Worm (Caenorhabditis elegans) whole organism, L3 larva: ENCODE data around the gene Y110A2AL.9.

Experiments
- ZK546.5 ChIP-seq: sonication (generic microtip); optimal IDR thresholded peaks from 2 replicates; lab custom pipeline; 2017; ENCODE audit warnings: missing biosample characterization, missing genetic modification characterization
- aly-2 ChIP-seq: fragments of 150-350 bp; optimal IDR thresholded peaks from 2 replicates; lab custom pipeline; 2014; ENCODE audit warnings: missing biosample characterization, missing genetic modification characterization
- ceh-16 ChIP-seq: sonication (generic microtip); optimal IDR thresholded peaks from 2 replicates; lab custom pipeline; 2017; ENCODE audit warnings: missing biosample characterization, missing genetic modification characterization
- ceh-28 ChIP-seq: fragments of 150-350 bp; optimal IDR thresholded peaks from 2 replicates; lab custom pipeline; 2014; ENCODE audit warnings: missing biosample characterization, missing genetic modification reagents, missing genetic modification characterization
- ceh-9 ChIP-seq: sonication (generic microtip); optimal IDR thresholded peaks from 2 replicates; lab custom pipeline; 2018; ENCODE audit warnings: missing biosample characterization, missing genetic modification characterization
- daf-12 ChIP-seq: fragments of 150-350 bp; optimal IDR thresholded peaks from 2 replicates; lab custom pipeline; 2014; ENCODE audit warnings: missing biosample characterization, missing genetic modification reagents, missing genetic modification characterization
- egl-5 ChIP-seq: fragments of 150-350 bp; optimal IDR thresholded peaks from 2 replicates; lab custom pipeline; 2017; ENCODE audit warnings: missing biosample characterization, missing genetic modification reagents, missing genetic modification characterization, inconsistent platforms
- elt-1 ChIP-seq: fragments of 150-350 bp; optimal IDR thresholded peaks from 2 replicates; lab custom pipeline; 2014; ENCODE audit warnings: missing biosample characterization, missing genetic modification characterization
- elt-2 ChIP-seq: sonication (generic microtip); optimal IDR thresholded peaks from 2 replicates; lab custom pipeline; 2016; ENCODE audit warnings: missing genetic modification reagents, mild to moderate bottlenecking, missing genetic modification characterization, missing compliant biosample characterization
- elt-3 ChIP-seq, 3 experiments: fragments of 150-350 bp in 1 of 3; sonication (generic microtip) in 2 of 3; optimal IDR thresholded peaks; 2 replicates in 2 of 3; 4 replicates in 1 of 3; lab custom pipeline; 2014 to 2017; ENCODE audit warnings: missing biosample characterization in 3 of 3, missing genetic modification characterization in 3 of 3
- eor-1 ChIP-seq, 2 experiments: fragments of 150-350 bp; optimal IDR thresholded peaks; 2 replicates each; lab custom pipeline; 2014 to 2018; ENCODE audit warnings: missing biosample characterization in 2 of 2, missing genetic modification characterization in 2 of 2
- fkh-10 ChIP-seq: sonication (generic microtip); optimal IDR thresholded peaks from 2 replicates; lab custom pipeline; 2017; ENCODE audit warnings: missing biosample characterization, missing genetic modification reagents, missing genetic modification characterization
- fkh-2 ChIP-seq: fragments of 150-350 bp; optimal IDR thresholded peaks from 2 replicates; lab custom pipeline; 2014; ENCODE audit warnings: missing biosample characterization, missing genetic modification reagents, missing genetic modification characterization
- hmg-11 ChIP-seq: sonication (generic microtip); optimal IDR thresholded peaks from 2 replicates; lab custom pipeline; 2016; ENCODE audit warnings: missing genetic modification characterization, missing compliant biosample characterization
- jun-1 ChIP-seq: fragments of 150-350 bp; optimal IDR thresholded peaks from 2 replicates; lab custom pipeline; 2014; ENCODE audit warnings: missing biosample characterization, missing genetic modification reagents, missing genetic modification characterization
- lin-15B ChIP-seq: fragments of 150-350 bp; optimal IDR thresholded peaks from 2 replicates; lab custom pipeline; 2014; ENCODE audit warnings: missing biosample characterization, missing genetic modification characterization
- lin-39 ChIP-seq: fragments of 150-350 bp; optimal IDR thresholded peaks from 2 replicates; lab custom pipeline; 2018; ENCODE audit warnings: missing biosample characterization, missing genetic modification reagents, missing genetic modification characterization
- mdl-1 ChIP-seq: fragments of 150-350 bp; optimal IDR thresholded peaks from 2 replicates; lab custom pipeline; 2014; ENCODE audit warnings: missing biosample characterization, missing genetic modification characterization
- nfya-1 ChIP-seq: sonication (generic microtip); optimal IDR thresholded peaks from 2 replicates; lab custom pipeline; 2017; ENCODE audit warnings: missing genetic modification characterization, mild to moderate bottlenecking, missing compliant biosample characterization, antibody characterized with exemption, moderate library complexity; ENCODE audit not compliant: insufficient read depth
- nhr-11 ChIP-seq: fragments of 150-350 bp; optimal IDR thresholded peaks from 2 replicates; lab custom pipeline; 2014; ENCODE audit warnings: missing biosample characterization, missing genetic modification characterization
- nhr-12 ChIP-seq: fragments of 150-350 bp; optimal IDR thresholded peaks from 2 replicates; lab custom pipeline; 2014; ENCODE audit warnings: missing biosample characterization, missing genetic modification characterization
- nhr-23 ChIP-seq: fragments of 150-350 bp; optimal IDR thresholded peaks from 2 replicates; lab custom pipeline; 2014; ENCODE audit warnings: missing biosample characterization, missing genetic modification reagents, missing genetic modification characterization
- nhr-25 ChIP-seq: sonication (generic microtip); optimal IDR thresholded peaks from 2 replicates; lab custom pipeline; 2017; ENCODE audit warnings: missing biosample characterization, missing genetic modification characterization
- nhr-28 ChIP-seq: fragments of 150-350 bp; optimal IDR thresholded peaks from 2 replicates; lab custom pipeline; 2014; ENCODE audit warnings: missing biosample characterization, missing genetic modification characterization
- nhr-43 ChIP-seq: sonication (generic microtip); optimal IDR thresholded peaks from 2 replicates; lab custom pipeline; 2016; ENCODE audit warnings: mild to moderate bottlenecking, missing genetic modification characterization, missing compliant biosample characterization; ENCODE audit not compliant: poor library complexity, severe bottlenecking
- nhr-67 ChIP-seq: fragments of 150-350 bp; optimal IDR thresholded peaks from 2 replicates; lab custom pipeline; 2014; ENCODE audit warnings: missing biosample characterization, missing genetic modification characterization
- pha-4 ChIP-seq: fragments of 150-350 bp; optimal IDR thresholded peaks from 2 replicates; lab custom pipeline; 2014; ENCODE audit warnings: missing biosample characterization, missing genetic modification reagents, missing genetic modification characterization
- pqm-1 ChIP-seq: fragments of 150-350 bp; optimal IDR thresholded peaks from 2 replicates; lab custom pipeline; 2017; ENCODE audit warnings: missing biosample characterization, missing genetic modification characterization, inconsistent platforms
- sea-2 ChIP-seq: fragments of 150-350 bp; sonication (generic microtip); optimal IDR thresholded peaks from 4 replicates; lab custom pipeline; 2014; ENCODE audit warnings: missing biosample characterization, missing genetic modification reagents, missing genetic modification characterization
- snpc-4 ChIP-seq: fragments of 150-350 bp; optimal IDR thresholded peaks from 2 replicates; lab custom pipeline; 2014; ENCODE audit warnings: missing biosample characterization, missing genetic modification characterization
- unc-39 ChIP-seq: sonication (generic microtip); optimal IDR thresholded peaks from 4 replicates; lab custom pipeline; 2017; ENCODE audit warnings: missing biosample characterization, missing genetic modification characterization
- unc-62 ChIP-seq: fragments of 150-350 bp; sonication (generic microtip); optimal IDR thresholded peaks from 4 replicates; lab custom pipeline; 2014; ENCODE audit warnings: missing biosample characterization, missing genetic modification reagents, missing genetic modification characterization
- ztf-11 ChIP-seq: fragments of 150-350 bp; optimal IDR thresholded peaks from 2 replicates; lab custom pipeline; 2014; ENCODE audit warnings: missing biosample characterization, missing genetic modification characterization

Y110A2AL.9 gene

ce11 chrII:2885518-2886449 is 19.3 kb upstream of the Y110A2AL.9 start:
- peak; percentile 94 for TF ChIP-seq ceh-28
- no peak for TF ChIP-seq egl-5 (tag; lab: Kevin White, UChicago)

- no peak for TF ChIP-seq eor-1 (tag; optimal IDR thresholded peaks at IDR 0.05; lab: Kevin White, UChicago)
- TF ChIP-seq lin-39 (tag; lab: Kevin White, UChicago), result no peak
- no peak for TF ChIP-seq unc-39 (tag; lab: Kevin White, UChicago)
- no peak for TF ChIP-seq snpc-4 (tag; lab: Kevin White, UChicago)
These were observed 18.4 kb upstream of the Y110A2AL.9 start, which contains the start of gene pigw-1 for ce11 chrII:2884810-2885209. TSS of gene pigw-1 (minus strand) at chrII:2884910.

ce11 chrII:2881088-2881487 is 14.6 kb upstream of the Y110A2AL.9 start:
- no peak for TF ChIP-seq ceh-16
- TF ChIP-seq fkh-2, result no peak
- no peak for TF ChIP-seq egl-5 (tag; lab: Kevin White, UChicago)
- TF ChIP-seq fkh-10 (GFP tag; lab: Kevin White, UChicago), result no peak
- no peak for TF ChIP-seq nhr-43

DNA sequence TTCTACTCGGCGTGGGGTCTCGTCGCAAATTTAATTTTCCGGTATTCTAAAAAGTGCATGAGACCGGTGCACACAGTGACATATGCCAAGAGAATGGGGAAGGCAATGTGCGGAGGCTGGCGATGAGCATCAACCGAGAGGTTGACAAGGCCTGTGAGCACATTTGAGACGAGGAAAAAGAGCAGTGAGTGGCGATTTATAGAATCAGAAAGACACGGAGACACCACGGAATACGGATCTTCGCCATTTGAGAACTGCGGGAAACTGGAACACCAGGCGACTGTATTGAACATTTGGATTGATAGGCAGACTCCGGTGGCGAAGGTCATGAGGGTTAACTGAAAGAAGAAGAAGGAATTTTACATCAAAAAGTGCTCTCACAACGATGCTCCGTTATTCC is 12.5 kb upstream of the Y110A2AL.9 start:
- TF ChIP-seq nhr-67 (tag; lab: Kevin White, UChicago), result no peak
- TF ChIP-seq ztf-11 (tag; lab: Kevin White, UChicago), result no peak
- no peak for TF ChIP-seq lin-15B (tag; lab: Kevin White, UChicago)
- TF ChIP-seq nhr-12 (tag; lab: Kevin White, UChicago), result no peak
- TF ChIP-seq sea-2 (GFP tag; lab: Kevin White, UChicago), result no peak
- TF ChIP-seq lin-39 (tag; lab: Kevin White, UChicago), result no peak
- no peak for TF ChIP-seq snpc-4 (tag; lab: Kevin White, UChicago)
- no peak for TF ChIP-seq elt-1 (tag; lab: Kevin White, UChicago)
- TF ChIP-seq aly-2 (tag; lab: Kevin White, UChicago), result no peak
- TF ChIP-seq elt-3 (tag; optimal IDR thresholded peaks at IDR 0.05; lab: Kevin White, UChicago), result no peak
- no peak for TF ChIP-seq unc-62 (GFP tag; lab: Kevin White, UChicago)
- no peak for TF ChIP-seq ZK546.5 (tag; lab: Kevin White, UChicago)
- TF ChIP-seq jun-1 (tag; lab: Kevin White, UChicago), result no peak
- TF ChIP-seq hmg-11 (tag; lab: Kevin White, UChicago), result no peak
- TF ChIP-seq egl-5 (tag; lab: Kevin White, UChicago), result no peak
- no peak for TF ChIP-seq nfya-1 (tag; lab: Kevin White, UChicago)
- TF ChIP-seq ceh-9, result no peak
- no peak for TF ChIP-seq unc-39 (tag; lab: Kevin White, UChicago)
- TF ChIP-seq elt-2, result no peak
- no peak for TF ChIP-seq nhr-25 (tag; lab: Kevin White, UChicago)

DNA sequence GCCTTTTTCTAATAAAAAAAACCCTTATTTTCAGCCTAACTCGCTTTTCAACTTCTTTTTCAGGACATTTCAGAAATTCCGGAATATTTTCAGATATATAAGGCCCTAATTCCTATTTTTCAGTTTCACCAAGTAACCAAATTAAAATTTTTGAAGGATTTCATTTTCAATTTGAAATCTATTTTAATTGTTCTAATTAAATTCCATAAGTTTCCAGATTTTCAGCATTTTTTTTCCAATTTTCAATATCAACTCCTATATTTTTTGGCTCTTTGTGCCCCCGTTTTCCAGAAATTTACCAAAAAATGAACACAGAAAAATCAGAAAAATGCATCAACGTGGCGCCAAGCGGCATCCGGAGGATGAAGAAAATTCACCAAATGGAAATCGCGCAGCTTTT is 8.4 kb upstream of the Y110A2AL.9 start, which contains the start of gene Y110A2AL.1:
Gene Y110A2AL.1 (plus strand): TSS at position 301 of the 400 bp plus-strand sequence.
- TF ChIP-seq elt-1 (tag; lab: Kevin White, UChicago) (no peak), mdl-1 (tag; lab: Kevin White, UChicago) (no peak), pha-4 (tag; lab: Kevin White, UChicago) (no peak), nhr-28 (tag; lab: Kevin White, UChicago) (no peak), daf-12 (tag; lab: Kevin White, UChicago) (no peak), ceh-28 (no peak), hmg-11 (tag; lab: Kevin White, UChicago) (no peak), ztf-11 (tag; lab: Kevin White, UChicago) (no peak), nhr-43 (no peak), nhr-11 (tag; lab: Kevin White, UChicago) (no peak), nhr-23 (tag; lab: Kevin White, UChicago) (no peak), pqm-1 (tag; lab: Kevin White, UChicago) (no peak)
